Fruit fly (Drosophila melanogaster): Measurements from ENCODE around the gene phu.

The phu gene

dm6 chr3R:9502416-9502763 is 7.8 kb downstream of the phu start, which contains the start of gene RhoL (continued):
- TF ChIP-seq CG11695 (GFP tag; IDR thresholded peaks at IDR 0.05), result peak; percentile 48; the same call in 1 of the 3 replicates
- no peak for TF ChIP-seq bigmax (GFP tag; optimal IDR thresholded peaks at IDR 0.05)
- peak; percentile 73 for TF ChIP-seq CG13287 (GFP tag; IDR thresholded peaks at IDR 0.05; ENCODE audit: partially characterized antibody)
- TF ChIP-seq CG6765 (GFP tag; optimal IDR thresholded peaks at IDR 0.05), result peak; percentile 32
- TF ChIP-seq sc (optimal IDR thresholded peaks at IDR 0.05), result no peak
- TF ChIP-seq sc (GFP tag; optimal IDR thresholded peaks at IDR 0.05), result no peak
- no peak for TF ChIP-seq corto (GFP tag; optimal IDR thresholded peaks at IDR 0.05)
- TF ChIP-seq Myb (GFP tag; optimal IDR thresholded peaks at IDR 0.05), result no peak
- no peak for TF ChIP-seq CG6654 (GFP tag; optimal IDR thresholded peaks at IDR 0.05)
- no peak for TF ChIP-seq Atf-2 (GFP tag; optimal IDR thresholded peaks at IDR 0.05)
- TF ChIP-seq trem (tag; optimal IDR thresholded peaks at IDR 0.05), result no peak
- no peak for TF ChIP-seq Hr3 (GFP tag; optimal IDR thresholded peaks at IDR 0.05)
- no peak for TF ChIP-seq inv (GFP tag; IDR thresholded peaks at IDR 0.05; ENCODE audit: partially characterized antibody)
- TF ChIP-seq CG12071 (GFP tag; optimal IDR thresholded peaks at IDR 0.05), result peak; percentile 60
- no peak for TF ChIP-seq CG8478 (optimal IDR thresholded peaks at IDR 0.05)
- TF ChIP-seq lmd (GFP tag; IDR thresholded peaks at IDR 0.05), result no peak
- TF ChIP-seq slp2 (GFP tag; optimal IDR thresholded peaks at IDR 0.05), result no peak
- TF ChIP-seq CG14965 (GFP tag; optimal IDR thresholded peaks at IDR 0.05; ENCODE audit: borderline replicate concordance), result no peak
- TF ChIP-seq eyg (GFP tag; optimal IDR thresholded peaks at IDR 0.05), result no peak
- TF ChIP-seq trh (GFP tag; optimal IDR thresholded peaks at IDR 0.05), result no peak
- peak; percentile 15 for TF ChIP-seq grau (tag; optimal IDR thresholded peaks at IDR 0.05)
- TF ChIP-seq CG4360 (GFP tag; IDR thresholded peaks at IDR 0.05), result no peak
- no peak for TF ChIP-seq CG33557 (GFP tag; optimal IDR thresholded peaks at IDR 0.05)
- TF ChIP-seq HLH4C (GFP tag; IDR thresholded peaks at IDR 0.05; ENCODE audit: partially characterized antibody), result peak; percentile 50; the same call in 1 of the 3 replicates
- TF ChIP-seq Vsx1 (GFP tag; optimal IDR thresholded peaks at IDR 0.05), result no peak
- TF ChIP-seq crc (GFP tag; optimal IDR thresholded peaks at IDR 0.05), result no peak
- no peak for TF ChIP-seq Hr39 (optimal IDR thresholded peaks at IDR 0.05)
- no peak for TF ChIP-seq croc (GFP tag; conservative IDR thresholded peaks at IDR 0.05)
- no peak for TF ChIP-seq scrt (GFP tag; optimal IDR thresholded peaks at IDR 0.05)
- peak in 1 of 2 experiments; percentile 43 for TF ChIP-seq Hr78 (GFP tag; optimal IDR thresholded peaks at IDR 0.05)
- no peak for TF ChIP-seq CG7372 (GFP tag; IDR thresholded peaks at IDR 0.05)
- TF ChIP-seq jumu (GFP tag; optimal IDR thresholded peaks at IDR 0.05), result no peak
- peak; percentile 83 for TF ChIP-seq sens (GFP tag)
- TF ChIP-seq CG6254 (GFP tag; optimal IDR thresholded peaks at IDR 0.05), result no peak
- peak; percentile 50 for TF ChIP-seq her (GFP tag; optimal IDR thresholded peaks at IDR 0.05)
- peak; percentile 68 for TF ChIP-seq CG32532 (GFP tag; IDR thresholded peaks at IDR 0.05)
- peak; percentile 20 for TF ChIP-seq CG15514 (GFP tag; optimal IDR thresholded peaks at IDR 0.05)
- no peak for TF ChIP-seq CG2116 (GFP tag; optimal IDR thresholded peaks at IDR 0.05)
- no peak for TF ChIP-seq nerfin-2 (GFP tag; IDR thresholded peaks at IDR 0.05; ENCODE audit: partially characterized antibody)
- no peak for TF ChIP-seq cas (GFP tag; IDR thresholded peaks at IDR 0.05)
- no peak for TF ChIP-seq CG10366 (GFP tag; IDR thresholded peaks at IDR 0.05)
- no peak for TF ChIP-seq Neu2 (GFP tag; optimal IDR thresholded peaks at IDR 0.05; ENCODE audit: borderline replicate concordance)
- TF ChIP-seq CG9609 (GFP tag; optimal IDR thresholded peaks at IDR 0.05), result no peak
- TF ChIP-seq jigr1 (GFP tag; IDR thresholded peaks at IDR 0.05), result no peak
- peak; percentile 43 for TF ChIP-seq CG17385 (GFP tag; optimal IDR thresholded peaks at IDR 0.05)
- no peak for TF ChIP-seq Poxn (GFP tag; IDR thresholded peaks at IDR 0.05)
- no peak for TF ChIP-seq da (GFP tag; optimal IDR thresholded peaks at IDR 0.05)
- no peak for TF ChIP-seq CG14050 (GFP tag; IDR thresholded peaks at IDR 0.05)
- no peak for TF ChIP-seq cad (GFP tag; optimal IDR thresholded peaks at IDR 0.05)
- TF ChIP-seq D (optimal IDR thresholded peaks at IDR 0.05), result no peak
- TF ChIP-seq D (GFP tag; optimal IDR thresholded peaks at IDR 0.05), result no peak
- TF ChIP-seq Hsf (GFP tag; optimal IDR thresholded peaks at IDR 0.05), result no peak
- no peak for TF ChIP-seq pzg (GFP tag; optimal IDR thresholded peaks at IDR 0.05)
